Fruit fly (Drosophila melanogaster) whole organism: ENCODE results near the gene CG46317.

Experiments used
- CG8478 ChIP-seq: fragments of >200 bp; optimal IDR thresholded peaks from 2 replicates; lab custom pipeline; 2018; ENCODE audit warnings: inconsistent platforms
- Dll ChIP-seq: fragments of >200 bp; optimal IDR thresholded peaks from 2 replicates; lab custom pipeline; 2017
- EcR ChIP-seq, 2 experiments: fragments of >200 bp; optimal IDR thresholded peaks; 2 replicates each; lab custom pipeline; 2017; ENCODE audit warnings: missing biosample characterization in 2 of 2, missing genetic modification characterization in 2 of 2, missing genetic modification reagents in 2 of 2
- pan ChIP-seq: fragments of >200 bp; optimal IDR thresholded peaks from 2 replicates; lab custom pipeline; 2017
- psq ChIP-seq: fragments of >200 bp; optimal IDR thresholded peaks from 2 replicates; lab custom pipeline; 2017
- usp ChIP-seq: fragments of >200 bp; optimal IDR thresholded peaks from 2 replicates; lab custom pipeline; 2017; ENCODE audit warnings: missing biosample characterization, missing genetic modification characterization, mixed read lengths

The CG46317 gene

dm6 chrX:14260863-14261262 is at the start of gene CG46317, which contains the start of gene Tat:
CG46317 (plus strand) TSS chrX:14261223.
Tat (plus strand) TSS chrX:14261223.
- no peak for TF ChIP-seq EcR (GFP tag; optimal IDR thresholded peaks at IDR 0.05; lab: Kevin White, UChicago)

- TF ChIP-seq psq (lab: Kevin White, UChicago) (no peak), usp (GFP tag; lab: Kevin White, UChicago) (no peak), Dll (peak; percentile 47), EcR (GFP tag; optimal IDR thresholded peaks at IDR 0.05; lab: Kevin White, UChicago) (no peak)
These were observed 49.6 kb upstream of the CG46317 start for dm6 chrX:14211250-14211944.

DNA sequence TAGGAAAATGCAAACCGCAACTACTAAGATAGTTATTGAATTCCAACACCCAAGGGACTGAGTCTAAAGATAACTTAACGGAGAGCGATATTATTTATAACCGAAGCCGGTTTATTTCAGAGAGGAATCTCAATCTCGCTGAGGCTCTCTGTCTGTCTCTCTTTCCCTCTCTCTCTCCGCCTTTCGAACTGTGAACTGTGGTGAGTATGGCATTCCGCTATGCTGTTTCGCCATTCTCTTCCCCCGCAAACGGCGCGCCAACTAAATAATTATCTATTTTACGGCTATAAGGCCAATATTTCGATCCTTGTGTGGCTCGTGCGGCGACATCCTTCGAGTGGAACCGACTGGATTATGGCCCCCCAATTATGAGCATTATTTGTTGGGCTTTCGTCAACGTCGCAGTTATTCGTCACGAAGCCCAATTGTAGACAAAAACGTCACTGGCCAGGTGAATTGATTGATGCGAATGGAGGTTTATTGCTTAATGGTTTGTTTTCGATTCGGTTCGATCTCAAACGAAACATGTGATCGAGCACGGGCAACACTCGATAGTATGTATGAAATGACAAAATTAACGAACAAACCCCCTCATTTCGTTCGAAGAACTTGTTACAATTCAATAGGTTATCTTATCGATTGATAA is 48.8 kb upstream of the CG46317 start:
- TF ChIP-seq CG8478 (lab: Kevin White, UChicago) (no peak), psq (lab: Kevin White, UChicago) (no peak), Dll (no peak), EcR (GFP tag; optimal IDR thresholded peaks at IDR 0.05; lab: Kevin White, UChicago) (no peak), pan (lab: Kevin White, UChicago) (no peak), usp (GFP tag; lab: Kevin White, UChicago) (no peak)

DNA sequence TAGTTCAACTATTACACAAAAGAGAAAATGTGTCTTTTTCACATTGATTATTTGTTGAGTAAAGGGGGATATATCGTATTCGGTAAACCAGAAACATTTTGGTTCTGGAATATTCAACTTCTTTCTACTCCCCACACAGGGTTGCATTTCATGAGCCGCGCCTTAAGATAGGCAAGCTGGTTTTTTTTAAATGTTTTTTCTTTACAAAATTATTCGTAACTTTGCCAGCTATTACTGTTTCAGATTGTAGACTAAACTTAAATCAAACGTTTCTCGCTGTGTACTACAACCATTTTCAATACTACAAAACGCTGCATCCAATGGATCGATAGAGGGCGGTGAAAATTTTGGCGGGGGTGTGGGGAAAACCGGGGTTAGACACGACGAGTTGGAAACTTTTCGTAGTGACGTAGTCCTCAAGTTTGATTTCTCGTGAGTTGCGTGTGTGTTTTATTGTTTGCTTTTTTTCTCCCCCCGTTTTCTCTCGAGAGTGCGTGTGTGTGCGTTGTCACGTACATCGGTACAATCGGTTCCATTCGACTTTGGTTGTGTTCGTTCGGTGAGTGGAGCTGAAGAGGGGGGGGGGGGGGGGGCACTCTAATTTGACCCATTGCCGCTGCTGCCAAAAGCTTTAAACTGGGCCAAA is 47.4 kb upstream of the CG46317 start:
- TF ChIP-seq psq (lab: Kevin White, UChicago) (no peak), Dll (no peak), CG8478 (lab: Kevin White, UChicago) (no peak), EcR (GFP tag; optimal IDR thresholded peaks at IDR 0.05; lab: Kevin White, UChicago) (no peak), pan (lab: Kevin White, UChicago) (no peak)

dm6 chrX:14214505-14215449 is 46.2 kb upstream of the CG46317 start:
- TF ChIP-seq psq (lab: Kevin White, UChicago) (no peak), usp (GFP tag; lab: Kevin White, UChicago) (no peak), CG8478 (lab: Kevin White, UChicago) (no peak), EcR (GFP tag; optimal IDR thresholded peaks at IDR 0.05; lab: Kevin White, UChicago) (no peak), Dll (no peak), pan (lab: Kevin White, UChicago) (no peak)

dm6 chrX:14215834-14216233 is 45.2 kb upstream of the CG46317 start:
- TF ChIP-seq psq (lab: Kevin White, UChicago) = no peak
- no peak for TF ChIP-seq EcR (GFP tag; optimal IDR thresholded peaks at IDR 0.05; lab: Kevin White, UChicago)
- TF ChIP-seq usp (GFP tag; lab: Kevin White, UChicago) = no peak
- TF ChIP-seq Dll = no peak
- TF ChIP-seq pan (lab: Kevin White, UChicago) = no peak
- no peak for TF ChIP-seq CG8478 (lab: Kevin White, UChicago)

dm6 chrX:14216844-14217243 is 44.2 kb upstream of the CG46317 start:
- no peak for TF ChIP-seq usp (GFP tag; lab: Kevin White, UChicago)

DNA sequence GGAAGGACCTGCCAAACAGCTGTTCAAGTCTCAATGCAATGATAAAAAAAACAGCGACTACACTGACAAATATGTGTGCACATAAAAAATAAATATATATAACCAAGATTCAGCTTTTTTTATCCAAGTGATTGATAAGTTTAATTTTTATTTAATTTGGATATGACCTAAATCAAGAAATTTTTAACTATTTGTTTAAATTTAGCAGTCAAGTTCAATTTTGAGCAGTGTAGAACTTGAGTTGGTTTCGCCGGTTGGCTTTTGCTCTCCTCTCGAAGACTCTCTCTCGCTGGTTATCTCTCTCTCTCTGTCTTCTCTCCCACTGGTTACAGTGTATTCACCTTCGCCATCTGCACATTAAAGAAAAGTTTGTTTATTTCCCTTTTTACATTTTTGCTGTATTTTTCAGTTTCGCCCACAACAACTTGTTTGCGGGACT is 43.0 kb upstream of the CG46317 start:
- TF ChIP-seq pan (lab: Kevin White, UChicago) (no peak), Dll (no peak), EcR (GFP tag; optimal IDR thresholded peaks at IDR 0.05; lab: Kevin White, UChicago) (no peak), CG8478 (lab: Kevin White, UChicago) (no peak), usp (GFP tag; lab: Kevin White, UChicago) (no peak), psq (lab: Kevin White, UChicago) (no peak)

dm6 chrX:14221182-14221581 is 39.8 kb upstream of the CG46317 start:
- TF ChIP-seq psq (lab: Kevin White, UChicago) (no peak), CG8478 (lab: Kevin White, UChicago) (no peak), EcR (GFP tag; optimal IDR thresholded peaks at IDR 0.05; lab: Kevin White, UChicago) (no peak), Dll (no peak), usp (GFP tag; lab: Kevin White, UChicago) (no peak), pan (lab: Kevin White, UChicago) (no peak)

dm6 chrX:14221995-14222394 is 39.0 kb upstream of the CG46317 start:
- TF ChIP-seq CG8478 (lab: Kevin White, UChicago) (no peak), EcR (GFP tag; optimal IDR thresholded peaks at IDR 0.05; lab: Kevin White, UChicago) (no peak), usp (GFP tag; lab: Kevin White, UChicago) (no peak), pan (lab: Kevin White, UChicago) (no peak), psq (lab: Kevin White, UChicago) (no peak), Dll (no peak)

DNA sequence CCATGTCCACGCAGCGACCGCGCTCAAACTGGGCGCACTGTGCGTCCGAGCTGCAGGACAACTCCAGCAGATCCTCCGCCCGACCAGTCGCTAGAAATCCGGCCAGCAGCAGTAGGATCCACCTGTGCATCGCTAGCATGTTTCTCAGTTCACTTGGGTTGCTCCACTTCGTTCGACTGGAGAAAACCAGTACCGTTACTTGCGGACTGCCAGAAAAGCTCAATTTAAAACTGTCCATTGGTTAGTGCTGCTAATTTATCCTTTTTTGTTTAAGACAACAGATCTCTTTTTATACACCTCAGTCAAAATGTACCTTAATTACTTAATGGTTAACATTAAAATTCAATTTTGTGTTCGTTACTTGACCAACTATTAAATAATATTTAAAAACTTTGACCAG is 35.4 kb upstream of the CG46317 start, which contains the start of gene CG11674:
Gene CG11674 (minus strand): TSS at position 215 of the 400 bp plus-strand sequence.
- no peak for TF ChIP-seq Dll
- TF ChIP-seq usp (GFP tag; lab: Kevin White, UChicago) = no peak
- no peak for TF ChIP-seq EcR (GFP tag; optimal IDR thresholded peaks at IDR 0.05; lab: Kevin White, UChicago)
- TF ChIP-seq pan (lab: Kevin White, UChicago) = no peak
- no peak for TF ChIP-seq psq (lab: Kevin White, UChicago)
- no peak for TF ChIP-seq CG8478 (lab: Kevin White, UChicago)
